Worm (Caenorhabditis elegans) whole organism, young adult: ENCODE data around the gene F26F12.5.

Experiments used
- B0035.1 ChIP-seq: sonication (generic microtip); optimal IDR thresholded peaks from 2 replicates; lab custom pipeline; 2016; ENCODE audit warnings: missing genetic modification characterization, mild to moderate bottlenecking, missing compliant biosample characterization, missing genotype, missing genetic modification reagents
- B0261.1 ChIP-seq: sonication (generic microtip); optimal IDR thresholded peaks from 2 replicates; lab custom pipeline; 2016; ENCODE audit warnings: mild to moderate bottlenecking, missing genetic modification characterization, moderate library complexity, missing compliant biosample characterization
- B0336.3 ChIP-seq: fragments of 200-800 bp; sonication (Bioruptor generic); IDR thresholded peaks from 2 replicates; pipeline ENCODE4 v1.3.6; 2022; ENCODE audit warnings: missing genetic modification characterization, missing compliant biosample characterization
- C17E4.6 ChIP-seq: fragments of 200-800 bp; sonication (Bioruptor generic); IDR thresholded peaks from 2 replicates; pipeline ENCODE4 v1.3.6; 2022; ENCODE audit warnings: missing genetic modification reagents, missing genetic modification characterization, missing compliant biosample characterization
- F33H1.4 ChIP-seq: fragments of 200-800 bp; sonication (Bioruptor generic); IDR thresholded peaks from 2 replicates; pipeline ENCODE4 v1.3.6; 2022; ENCODE audit warnings: missing genetic modification reagents, missing genetic modification characterization, missing compliant biosample characterization
- F39B2.1 ChIP-seq: fragments of 200-800 bp; sonication (Bioruptor generic); IDR thresholded peaks from 2 replicates; pipeline ENCODE4 v1.3.6; 2022; ENCODE audit warnings: missing genetic modification reagents, missing genetic modification characterization, missing compliant biosample characterization
- F57A8.1 ChIP-seq: fragments of 200-800 bp; sonication (Bioruptor generic); optimal IDR thresholded peaks from 2 replicates; lab custom pipeline; 2018; ENCODE audit warnings: mild to moderate bottlenecking, missing genetic modification characterization, moderate library complexity, missing compliant biosample characterization
- Y53F4B.3 ChIP-seq: fragments of 200-800 bp; sonication (Bioruptor generic); IDR thresholded peaks from 2 replicates; pipeline ENCODE4 v1.3.6; 2022; ENCODE audit warnings: missing genetic modification reagents, missing genetic modification characterization, missing compliant biosample characterization
- ZK185.1 ChIP-seq: sonication (generic microtip); optimal IDR thresholded peaks from 2 replicates; lab custom pipeline; 2016; ENCODE audit warnings: mild to moderate bottlenecking, missing genetic modification characterization, missing compliant biosample characterization; ENCODE audit not compliant: poor library complexity, severe bottlenecking
- akir-1 ChIP-seq: fragments of 200-800 bp; sonication (Bioruptor generic); optimal IDR thresholded peaks from 2 replicates; lab custom pipeline; 2018; ENCODE audit warnings: mild to moderate bottlenecking, missing genetic modification characterization, moderate library complexity, missing compliant biosample characterization
- attf-3 ChIP-seq: fragments of 200-800 bp; sonication (Bioruptor generic); conservative IDR thresholded peaks from 2 replicates; pipeline ENCODE4 v1.3.6; 2022; ENCODE audit warnings: missing genetic modification reagents, missing genetic modification characterization, missing compliant biosample characterization
- cebp-1 ChIP-seq, 2 experiments: fragments of 200-800 bp in 1 of 2; sonication (Bioruptor generic) in 1 of 2; sonication (generic microtip) in 1 of 2; IDR thresholded peaks in 1 of 2; optimal IDR thresholded peaks in 1 of 2; 2 replicates each; pipeline versions ENCODE4 v1.3.6 to Lab custom; 2017 to 2022; ENCODE audit warnings: missing compliant biosample characterization in 2 of 2, missing genetic modification characterization in 2 of 2, mild to moderate bottlenecking in 1 of 2, missing genetic modification reagents in 1 of 2, moderate library complexity in 1 of 2
- ceh-100 ChIP-seq: fragments of 200-800 bp; sonication (Bioruptor generic); IDR thresholded peaks from 2 replicates; pipeline ENCODE4 v1.3.6; 2022; ENCODE audit warnings: missing genetic modification reagents, missing genetic modification characterization, missing compliant biosample characterization
- ceh-40 ChIP-seq: fragments of 200-800 bp; sonication (Bioruptor generic); IDR thresholded peaks from 2 replicates; pipeline ENCODE4 v1.3.6; 2022; ENCODE audit warnings: missing genetic modification characterization, missing compliant biosample characterization
- ceh-58 ChIP-seq: fragments of 200-800 bp; sonication (Bioruptor generic); IDR thresholded peaks from 2 replicates; pipeline ENCODE4 v1.3.6; 2022; ENCODE audit warnings: missing genetic modification characterization, missing compliant biosample characterization
- ceh-91 ChIP-seq: fragments of 200-800 bp; sonication (Bioruptor generic); IDR thresholded peaks from 2 replicates; pipeline ENCODE4 v1.3.6; 2022; ENCODE audit warnings: missing genetic modification reagents, missing genetic modification characterization, missing compliant biosample characterization
- chd-7 ChIP-seq: sonication (generic microtip); optimal IDR thresholded peaks from 2 replicates; lab custom pipeline; 2016; ENCODE audit warnings: mild to moderate bottlenecking, missing genetic modification characterization, moderate library complexity, missing compliant biosample characterization
- die-1 ChIP-seq: sonication (generic microtip); optimal IDR thresholded peaks from 2 replicates; lab custom pipeline; 2016; ENCODE audit warnings: missing genotype, mild to moderate bottlenecking, missing genetic modification characterization, missing compliant biosample characterization
- dpff-1 ChIP-seq: sonication (generic microtip); optimal IDR thresholded peaks from 2 replicates; lab custom pipeline; 2017; ENCODE audit warnings: mild to moderate bottlenecking, missing genetic modification characterization, missing compliant biosample characterization
- efl-1 ChIP-seq: fragments of 150-350 bp; optimal IDR thresholded peaks from 2 replicates; lab custom pipeline; 2014; ENCODE audit warnings: missing biosample characterization, missing genetic modification reagents, missing genetic modification characterization
- egl-18 ChIP-seq: fragments of 200-800 bp; sonication (Bioruptor generic); IDR thresholded peaks from 2 replicates; pipeline ENCODE4 v1.3.6; 2022; ENCODE audit warnings: missing genetic modification reagents, missing genetic modification characterization, missing compliant biosample characterization
- egl-44 ChIP-seq: fragments of 200-800 bp; sonication (Bioruptor generic); IDR thresholded peaks from 2 replicates; pipeline ENCODE4 v1.3.6; 2022; ENCODE audit warnings: missing genetic modification reagents, missing genetic modification characterization, missing compliant biosample characterization
- hsf-1 ChIP-seq: fragments of 200-800 bp; sonication (Bioruptor generic); IDR thresholded peaks from 2 replicates; pipeline ENCODE4 v1.3.6; 2022; ENCODE audit warnings: missing genetic modification reagents, missing genetic modification characterization, missing compliant biosample characterization
- let-526 ChIP-seq: fragments of 200-800 bp; sonication (Bioruptor generic); IDR thresholded peaks from 2 replicates; pipeline ENCODE4 v1.3.6; 2022; ENCODE audit warnings: missing genetic modification reagents, missing genetic modification characterization, missing compliant biosample characterization
- lin-54 ChIP-seq: fragments of 200-800 bp; sonication (Bioruptor generic); optimal IDR thresholded peaks from 2 replicates; lab custom pipeline; 2018; ENCODE audit warnings: mild to moderate bottlenecking, missing genetic modification characterization, missing compliant biosample characterization
- madf-3 ChIP-seq: fragments of 200-800 bp; sonication (Bioruptor generic); IDR thresholded peaks from 2 replicates; pipeline ENCODE4 v1.3.6; 2022; ENCODE audit warnings: missing genetic modification reagents, missing genetic modification characterization, missing compliant biosample characterization
- mcd-1 ChIP-seq: fragments of 200-800 bp; sonication (Bioruptor generic); IDR thresholded peaks from 2 replicates; pipeline ENCODE4 v1.3.6; 2022; ENCODE audit warnings: missing genetic modification reagents, missing genetic modification characterization, missing compliant biosample characterization
- nfya-1 ChIP-seq: sonication (generic microtip); optimal IDR thresholded peaks from 2 replicates; lab custom pipeline; 2017; ENCODE audit warnings: antibody characterized with exemption, missing compliant biosample characterization, missing genetic modification characterization, borderline replicate concordance; ENCODE audit not compliant: insufficient read depth
- nfya-2 ChIP-seq: fragments of 200-800 bp; sonication (Bioruptor generic); IDR thresholded peaks from 2 replicates; pipeline ENCODE4 v1.3.6; 2022; ENCODE audit warnings: missing genetic modification reagents, missing genetic modification characterization, missing compliant biosample characterization
- nfyb-1 ChIP-seq: fragments of 200-800 bp; sonication (Bioruptor generic); IDR thresholded peaks from 2 replicates; pipeline ENCODE4 v1.3.6; 2022; ENCODE audit warnings: missing genetic modification reagents, missing genetic modification characterization, missing compliant biosample characterization
- nhr-179 ChIP-seq: sonication (generic microtip); optimal IDR thresholded peaks from 2 replicates; lab custom pipeline; 2016; ENCODE audit warnings: mild to moderate bottlenecking, missing genetic modification characterization, missing compliant biosample characterization
- pha-4 ChIP-seq: fragments of 150-350 bp; sonication (generic microtip); optimal IDR thresholded peaks from 2 replicates; lab custom pipeline; 2014; ENCODE audit warnings: missing biosample characterization, missing genetic modification reagents, missing genetic modification characterization
- snpc-1.1 ChIP-seq: sonication (generic microtip); optimal IDR thresholded peaks from 2 replicates; lab custom pipeline; 2017; ENCODE audit warnings: missing genetic modification characterization, mild to moderate bottlenecking, missing compliant biosample characterization, antibody characterized with exemption, moderate library complexity, missing genotype, missing genetic modification reagents; ENCODE audit not compliant: insufficient read depth
- snpc-3.4 ChIP-seq: sonication (generic microtip); optimal IDR thresholded peaks from 2 replicates; lab custom pipeline; 2017; ENCODE audit warnings: missing genetic modification characterization, mild to moderate bottlenecking, missing compliant biosample characterization, antibody characterized with exemption, moderate library complexity, missing genotype, missing genetic modification reagents
- snpc-4 ChIP-seq, 5 experiments: fragments of 150-350 bp in 1 of 5; sonication (generic microtip) in 4 of 5; optimal IDR thresholded peaks; 2 replicates each; lab custom pipeline; 2014 to 2018; ENCODE audit warnings: missing genetic modification characterization in 5 of 5, missing biosample characterization in 3 of 5, antibody characterized with exemption in 2 of 5, mild to moderate bottlenecking in 2 of 5, missing compliant biosample characterization in 2 of 5, missing genotype in 2 of 5, moderate library complexity in 2 of 5, missing genetic modification reagents in 1 of 5
- somi-1 ChIP-seq: fragments of 200-800 bp; sonication (Bioruptor generic); optimal IDR thresholded peaks from 2 replicates; lab custom pipeline; 2018; ENCODE audit warnings: mild to moderate bottlenecking, missing genetic modification characterization, missing compliant biosample characterization
- tbp1 ChIP-seq: fragments of 200-800 bp; sonication (Bioruptor generic); optimal IDR thresholded peaks from 2 replicates; lab custom pipeline; 2018; ENCODE audit warnings: mild to moderate bottlenecking, missing genetic modification characterization, missing compliant biosample characterization
- unc-62 ChIP-seq: fragments of 150-350 bp; optimal IDR thresholded peaks from 2 replicates; lab custom pipeline; 2014; ENCODE audit warnings: missing biosample characterization, missing genetic modification reagents, missing genetic modification characterization
- xnd-1 ChIP-seq: sonication (generic microtip); optimal IDR thresholded peaks from 2 replicates; lab custom pipeline; 2016; ENCODE audit warnings: missing genotype, missing genetic modification reagents, missing genetic modification characterization, missing compliant biosample characterization
- zim-3 ChIP-seq: sonication (generic microtip); optimal IDR thresholded peaks from 2 replicates; lab custom pipeline; 2017; ENCODE audit warnings: mild to moderate bottlenecking, missing genetic modification characterization, moderate library complexity, missing compliant biosample characterization
- ztf-22 ChIP-seq: fragments of 200-800 bp; sonication (Bioruptor generic); optimal IDR thresholded peaks from 2 replicates; lab custom pipeline; 2018; ENCODE audit warnings: mild to moderate bottlenecking, missing genetic modification characterization, moderate library complexity, missing compliant biosample characterization

Gene F26F12.5

ce11 chrV:5835979-5836615 is 28.9 kb downstream of the F26F12.5 start (continued):
- TF ChIP-seq nhr-179 (tag; lab: Kevin White, UChicago) (no peak), cebp-1 (GFP tag; IDR thresholded peaks at IDR 0.05; lab: Robert Waterston, UW) (no peak), cebp-1 (tag; optimal IDR thresholded peaks at IDR 0.05; lab: Kevin White, UChicago) (no peak), F39B2.1 (GFP tag; lab: Robert Waterston, UW) (no peak), nfya-1 (tag; lab: Kevin White, UChicago) (no peak), egl-44 (GFP tag; lab: Robert Waterston, UW) (no peak), ceh-100 (no peak)

- TF ChIP-seq dpff-1, result no peak
- no peak for TF ChIP-seq egl-18
- TF ChIP-seq lin-54, result no peak
- TF ChIP-seq nfyb-1, result 0 out of 2 replicates have a peak, but pooled peaks have one; percentile 27
- no peak for TF ChIP-seq hsf-1 (GFP tag; lab: Robert Waterston, UW)
- peak; percentile 30 for TF ChIP-seq ZK185.1 (tag; lab: Kevin White, UChicago)
- TF ChIP-seq efl-1 (GFP tag; lab: Kevin White, UChicago), result no peak
- TF ChIP-seq snpc-1.1 (tag; lab: Kevin White, UChicago), result no peak
- TF ChIP-seq B0261.1 (tag; lab: Kevin White, UChicago), result no peak
- peak; percentile 28 for TF ChIP-seq zim-3 (tag; lab: Kevin White, UChicago)
- no peak for TF ChIP-seq F33H1.4 (GFP tag; lab: Robert Waterston, UW)
- TF ChIP-seq ceh-91, result no peak
Measured at ce11 chrV:5835397-5835796, 29.6 kb downstream of the F26F12.5 start.

ce11 chrV:5833531-5833930 is 31.5 kb downstream of the F26F12.5 start, which contains the start of gene srh-76:
Gene srh-76, plus strand, starts transcription at chrV:5833831.
- TF ChIP-seq C17E4.6 (GFP tag; lab: Robert Waterston, UW), result no peak

ce11 chrV:5832799-5833198 is 32.2 kb downstream of the F26F12.5 start:
- TF ChIP-seq F57A8.1, result no peak
- TF ChIP-seq madf-3 (GFP tag; lab: Robert Waterston, UW), result 0 out of 2 replicates have a peak, but pooled peaks have one; percentile 38
- no peak for TF ChIP-seq C17E4.6 (GFP tag; lab: Robert Waterston, UW)
- TF ChIP-seq attf-3 (GFP tag; lab: Robert Waterston, UW), result no peak
- TF ChIP-seq Y53F4B.3 (GFP tag; lab: Robert Waterston, UW), result no peak
- no peak for TF ChIP-seq B0035.1 (tag; lab: Kevin White, UChicago)
- TF ChIP-seq F33H1.4 (GFP tag; lab: Robert Waterston, UW), result peak; percentile 17; the same call in 1 of the 2 replicates
- peak; percentile 61 for TF ChIP-seq B0336.3 (GFP tag; lab: Robert Waterston, UW)
- TF ChIP-seq let-526, result no peak
- no peak for TF ChIP-seq nfya-2 (GFP tag; lab: Robert Waterston, UW)
- no peak for TF ChIP-seq chd-7 (tag; lab: Kevin White, UChicago)
- no peak for TF ChIP-seq snpc-4 (GFP tag; optimal IDR thresholded peaks at IDR 0.05; lab: Kevin White, UChicago)
- peak in 1 of 4 experiments; percentile 5 for TF ChIP-seq snpc-4 (tag; optimal IDR thresholded peaks at IDR 0.05; lab: Kevin White, UChicago)
- TF ChIP-seq akir-1 (GFP tag; lab: Kevin White, UChicago), result no peak
- no peak for TF ChIP-seq ztf-22 (GFP tag; lab: Kevin White, UChicago)
- 0 out of 2 replicates have a peak, but pooled peaks have one; percentile 13 for TF ChIP-seq mcd-1 (GFP tag; lab: Robert Waterston, UW)
- 0 out of 2 replicates have a peak, but pooled peaks have one; percentile 18 for TF ChIP-seq ceh-58 (GFP tag; lab: Robert Waterston, UW)
- TF ChIP-seq hsf-1 (GFP tag; lab: Robert Waterston, UW), result 0 out of 2 replicates have a peak, but pooled peaks have one; percentile 10
- peak; percentile 39 for TF ChIP-seq die-1 (tag; lab: Kevin White, UChicago)
- no peak for TF ChIP-seq snpc-3.4
- no peak for TF ChIP-seq ceh-40 (GFP tag; lab: Robert Waterston, UW)
- no peak for TF ChIP-seq pha-4 (tag; lab: Kevin White, UChicago)
- TF ChIP-seq tbp1 (GFP tag; lab: Kevin White, UChicago), result peak; percentile 27
- peak; percentile 15 for TF ChIP-seq lin-54
- TF ChIP-seq xnd-1 (tag; lab: Kevin White, UChicago), result no peak
- peak; percentile 67 for TF ChIP-seq somi-1 (GFP tag; lab: Kevin White, UChicago)
- no peak for TF ChIP-seq unc-62 (GFP tag; lab: Kevin White, UChicago)
